Worm (Caenorhabditis elegans) whole organism, midembryonic: ENCODE results near the gene str-71.

Experiments used
- T22C8.4 ChIP-seq: fragments of 200-800 bp; sonication (Bioruptor generic); IDR thresholded peaks from 2 replicates; pipeline ENCODE4 v1.3.6; 2022; ENCODE audit warnings: missing genetic modification characterization, missing compliant biosample characterization
- ztf-23 ChIP-seq: fragments of 200-800 bp; sonication (Bioruptor generic); IDR thresholded peaks from 2 replicates; pipeline ENCODE4 v1.3.6; 2022; ENCODE audit warnings: missing genetic modification reagents, missing genetic modification characterization, missing compliant biosample characterization

DNA sequence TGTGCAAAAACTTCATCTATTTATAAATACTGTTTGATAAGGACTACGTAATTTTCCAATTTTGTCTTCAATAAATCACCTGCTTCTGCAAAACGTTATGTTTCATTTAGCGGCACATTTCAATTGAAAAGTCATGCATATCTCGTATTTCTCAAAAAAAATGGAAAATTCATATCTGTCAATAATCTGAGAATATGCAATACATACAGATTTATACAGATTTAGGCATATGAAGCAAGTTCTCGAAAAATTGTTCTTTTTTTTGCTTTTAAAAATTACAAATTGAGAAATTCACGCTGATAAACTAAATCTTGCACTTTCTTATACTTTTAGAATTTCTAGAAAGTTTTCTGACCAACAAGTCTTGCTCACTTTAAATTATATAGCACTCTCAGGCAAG lies 14.8 kb downstream of the str-71 start, which contains the start of gene T26H5.11:
- TF ChIP-seq ztf-23 (GFP tag; lab: Robert Waterston, UW) (no peak), T22C8.4 (no peak)
